Worm (Caenorhabditis elegans) whole organism, young adult: ENCODE data around the gene kxd-1.
A peak's percentile ranks its signal among the peaks of the same experiment; 100 is the strongest.

Experiments
- B0261.1 ChIP-seq: sonication (generic microtip); optimal IDR thresholded peaks from 2 replicates; lab custom pipeline; 2016; ENCODE audit warnings: mild to moderate bottlenecking, missing genetic modification characterization, moderate library complexity, missing compliant biosample characterization
- C17E4.6 ChIP-seq: fragments of 200-800 bp; sonication (Bioruptor generic); IDR thresholded peaks from 2 replicates; pipeline ENCODE4 v1.3.6; 2022; ENCODE audit warnings: missing genetic modification reagents, missing genetic modification characterization, missing compliant biosample characterization
- F22D6.2 ChIP-seq: sonication (generic microtip); optimal IDR thresholded peaks from 2 replicates; lab custom pipeline; 2016; ENCODE audit warnings: mild to moderate bottlenecking, missing genetic modification characterization, missing compliant biosample characterization
- F33H1.4 ChIP-seq: fragments of 200-800 bp; sonication (Bioruptor generic); IDR thresholded peaks from 2 replicates; pipeline ENCODE4 v1.3.6; 2022; ENCODE audit warnings: missing genetic modification reagents, missing genetic modification characterization, missing compliant biosample characterization
- F37B4.10 ChIP-seq: fragments of 200-800 bp; sonication (Bioruptor generic); IDR thresholded peaks from 2 replicates; pipeline ENCODE4 v1.3.6; 2022; ENCODE audit warnings: missing genetic modification characterization, missing compliant biosample characterization
- F57C9.4 ChIP-seq: sonication (generic microtip); optimal IDR thresholded peaks from 2 replicates; lab custom pipeline; 2017; ENCODE audit warnings: mild to moderate bottlenecking, missing genetic modification characterization, missing compliant biosample characterization
- K11D2.4 ChIP-seq: fragments of 200-800 bp; sonication (Bioruptor generic); IDR thresholded peaks from 2 replicates; pipeline ENCODE4 v1.3.6; 2022; ENCODE audit warnings: missing genetic modification reagents, missing genetic modification characterization, missing compliant biosample characterization
- T07F8.4 ChIP-seq: sonication (generic microtip); optimal IDR thresholded peaks from 2 replicates; lab custom pipeline; 2016; ENCODE audit warnings: mild to moderate bottlenecking, missing genetic modification characterization, moderate library complexity, missing compliant biosample characterization
- T26A5.8 ChIP-seq: sonication (generic microtip); optimal IDR thresholded peaks from 2 replicates; lab custom pipeline; 2016; ENCODE audit warnings: missing genetic modification characterization, missing compliant biosample characterization
- Y67H2A.10 ChIP-seq: fragments of 200-800 bp; sonication (Bioruptor generic); conservative IDR thresholded peaks from 2 replicates; pipeline ENCODE4 v1.3.6; 2022; ENCODE audit warnings: missing genetic modification reagents, missing genetic modification characterization, missing compliant biosample characterization
- Y79H2A.3 ChIP-seq: fragments of 200-800 bp; sonication (Bioruptor generic); conservative IDR thresholded peaks from 2 replicates; pipeline ENCODE4 v1.3.6; 2022; ENCODE audit warnings: missing genetic modification reagents, missing genetic modification characterization, missing compliant biosample characterization
- ZK185.1 ChIP-seq: sonication (generic microtip); optimal IDR thresholded peaks from 2 replicates; lab custom pipeline; 2016; ENCODE audit warnings: mild to moderate bottlenecking, missing genetic modification characterization, missing compliant biosample characterization; ENCODE audit not compliant: poor library complexity, severe bottlenecking
- ama-1 ChIP-seq, 3 experiments: fragments of 150-350 bp in 1 of 3; sonication (generic microtip) in 2 of 3; optimal IDR thresholded peaks; 2 replicates each; lab custom pipeline; 2014 to 2018; ENCODE audit warnings: missing biosample characterization in 2 of 3, missing genetic modification characterization in 2 of 3, missing genetic modification reagents in 2 of 3
- aptf-2 ChIP-seq: fragments of 200-800 bp; sonication (Bioruptor generic); conservative IDR thresholded peaks from 2 replicates; pipeline ENCODE4 v1.3.6; 2022; ENCODE audit warnings: missing genetic modification reagents, missing genetic modification characterization, missing compliant biosample characterization
- atf-7 ChIP-seq: sonication (generic microtip); optimal IDR thresholded peaks from 2 replicates; lab custom pipeline; 2017; ENCODE audit warnings: mild to moderate bottlenecking, missing genetic modification characterization, missing compliant biosample characterization
- athp-1 ChIP-seq: sonication (generic microtip); optimal IDR thresholded peaks from 2 replicates; lab custom pipeline; 2017; ENCODE audit warnings: mild to moderate bottlenecking, missing genetic modification characterization, missing compliant biosample characterization
- ccch-3 ChIP-seq: fragments of 200-800 bp; sonication (Bioruptor generic); optimal IDR thresholded peaks from 2 replicates; lab custom pipeline; 2018; ENCODE audit warnings: mild to moderate bottlenecking, missing genetic modification characterization, missing compliant biosample characterization
- ceh-91 ChIP-seq: fragments of 200-800 bp; sonication (Bioruptor generic); IDR thresholded peaks from 2 replicates; pipeline ENCODE4 v1.3.6; 2022; ENCODE audit warnings: missing genetic modification reagents, missing genetic modification characterization, missing compliant biosample characterization
- dpff-1 ChIP-seq: sonication (generic microtip); optimal IDR thresholded peaks from 2 replicates; lab custom pipeline; 2017; ENCODE audit warnings: mild to moderate bottlenecking, missing genetic modification characterization, missing compliant biosample characterization
- dpl-1 ChIP-seq: fragments of 150-350 bp; optimal IDR thresholded peaks from 2 replicates; lab custom pipeline; 2014; ENCODE audit warnings: missing biosample characterization, missing genetic modification reagents, missing genetic modification characterization
- efl-1 ChIP-seq: fragments of 150-350 bp; optimal IDR thresholded peaks from 2 replicates; lab custom pipeline; 2014; ENCODE audit warnings: missing biosample characterization, missing genetic modification reagents, missing genetic modification characterization
- egl-18 ChIP-seq: fragments of 200-800 bp; sonication (Bioruptor generic); IDR thresholded peaks from 2 replicates; pipeline ENCODE4 v1.3.6; 2022; ENCODE audit warnings: missing genetic modification reagents, missing genetic modification characterization, missing compliant biosample characterization
- gei-17 ChIP-seq: fragments of 200-800 bp; sonication (Bioruptor generic); optimal IDR thresholded peaks from 2 replicates; lab custom pipeline; 2018; ENCODE audit warnings: mild to moderate bottlenecking, missing genetic modification characterization, missing compliant biosample characterization
- hlh-12 ChIP-seq: sonication (generic microtip); optimal IDR thresholded peaks from 2 replicates; lab custom pipeline; 2016; ENCODE audit warnings: missing genetic modification characterization, missing compliant biosample characterization
- hmg-1.2 ChIP-seq: fragments of 200-800 bp; sonication (Bioruptor generic); IDR thresholded peaks from 2 replicates; pipeline ENCODE4 v1.3.6; 2022; ENCODE audit warnings: missing genetic modification reagents, missing genetic modification characterization, missing compliant biosample characterization
- hrde-1 ChIP-seq: sonication (generic microtip); optimal IDR thresholded peaks from 2 replicates; lab custom pipeline; 2016; ENCODE audit warnings: missing genetic modification characterization, mild to moderate bottlenecking, missing compliant biosample characterization, moderate library complexity, missing genotype, missing genetic modification reagents, borderline replicate concordance
- lag-1 ChIP-seq: fragments of 200-800 bp; sonication (Bioruptor generic); IDR thresholded peaks from 2 replicates; pipeline ENCODE4 v1.3.6; 2022; ENCODE audit warnings: missing genetic modification reagents, missing genetic modification characterization, missing compliant biosample characterization
- let-526 ChIP-seq: fragments of 200-800 bp; sonication (Bioruptor generic); IDR thresholded peaks from 2 replicates; pipeline ENCODE4 v1.3.6; 2022; ENCODE audit warnings: missing genetic modification reagents, missing genetic modification characterization, missing compliant biosample characterization
- let-607 ChIP-seq, 2 experiments: fragments of 200-800 bp in 1 of 2; sonication (Bioruptor generic) in 1 of 2; sonication (generic microtip) in 1 of 2; optimal IDR thresholded peaks; 2 replicates each; lab custom pipeline; 2016 to 2018; ENCODE audit warnings: mild to moderate bottlenecking in 2 of 2, missing compliant biosample characterization in 2 of 2, missing genetic modification characterization in 2 of 2, moderate library complexity in 2 of 2, missing genotype in 1 of 2
- lin-54 ChIP-seq: fragments of 200-800 bp; sonication (Bioruptor generic); optimal IDR thresholded peaks from 2 replicates; lab custom pipeline; 2018; ENCODE audit warnings: mild to moderate bottlenecking, missing genetic modification characterization, missing compliant biosample characterization
- lsl-1 ChIP-seq: fragments of 200-800 bp; sonication (Bioruptor generic); optimal IDR thresholded peaks from 2 replicates; lab custom pipeline; 2018; ENCODE audit warnings: mild to moderate bottlenecking, missing genetic modification characterization, moderate library complexity, missing compliant biosample characterization
- madf-10 ChIP-seq: sonication (generic microtip); optimal IDR thresholded peaks from 2 replicates; lab custom pipeline; 2016; ENCODE audit warnings: mild to moderate bottlenecking, missing genetic modification characterization, missing compliant biosample characterization
- madf-3 ChIP-seq: fragments of 200-800 bp; sonication (Bioruptor generic); IDR thresholded peaks from 2 replicates; pipeline ENCODE4 v1.3.6; 2022; ENCODE audit warnings: missing genetic modification reagents, missing genetic modification characterization, missing compliant biosample characterization
- madf-6 ChIP-seq: fragments of 200-800 bp; sonication (Bioruptor generic); IDR thresholded peaks from 2 replicates; pipeline ENCODE4 v1.3.6; 2022; ENCODE audit warnings: missing genetic modification reagents, missing genetic modification characterization, missing compliant biosample characterization
- mel-28 ChIP-seq: sonication (generic microtip); optimal IDR thresholded peaks from 2 replicates; lab custom pipeline; 2016; ENCODE audit warnings: borderline replicate concordance, mild to moderate bottlenecking, missing genetic modification characterization, missing compliant biosample characterization
- nfyb-1 ChIP-seq: fragments of 200-800 bp; sonication (Bioruptor generic); IDR thresholded peaks from 2 replicates; pipeline ENCODE4 v1.3.6; 2022; ENCODE audit warnings: missing genetic modification reagents, missing genetic modification characterization, missing compliant biosample characterization
- nhr-179 ChIP-seq: sonication (generic microtip); optimal IDR thresholded peaks from 2 replicates; lab custom pipeline; 2016; ENCODE audit warnings: mild to moderate bottlenecking, missing genetic modification characterization, missing compliant biosample characterization
- nhr-27 ChIP-seq: fragments of 200-800 bp; sonication (Bioruptor generic); optimal IDR thresholded peaks from 2 replicates; lab custom pipeline; 2018; ENCODE audit warnings: mild to moderate bottlenecking, missing genetic modification characterization, moderate library complexity, missing compliant biosample characterization
- pbrm-1 ChIP-seq: fragments of 200-800 bp; sonication (Bioruptor generic); IDR thresholded peaks from 2 replicates; pipeline ENCODE4 v1.3.6; 2022; ENCODE audit warnings: missing genetic modification reagents, missing genetic modification characterization, missing compliant biosample characterization
- rec-8 ChIP-seq, 2 experiments: sonication (generic microtip); optimal IDR thresholded peaks; 2 replicates each; lab custom pipeline; 2016; ENCODE audit warnings: mild to moderate bottlenecking in 2 of 2, missing genetic modification characterization in 2 of 2, missing genetic modification reagents in 2 of 2, missing genotype in 2 of 2, missing biosample characterization in 1 of 2, missing compliant biosample characterization in 1 of 2, moderate library complexity in 1 of 2
- sdz-38 ChIP-seq: sonication (generic microtip); optimal IDR thresholded peaks from 2 replicates; lab custom pipeline; 2016; ENCODE audit warnings: missing genotype, missing genetic modification characterization, missing compliant biosample characterization
- snpc-1.1 ChIP-seq: sonication (generic microtip); optimal IDR thresholded peaks from 2 replicates; lab custom pipeline; 2017; ENCODE audit warnings: missing genetic modification characterization, mild to moderate bottlenecking, missing compliant biosample characterization, antibody characterized with exemption, moderate library complexity, missing genotype, missing genetic modification reagents; ENCODE audit not compliant: insufficient read depth
- snpc-4 ChIP-seq, 5 experiments: fragments of 150-350 bp in 1 of 5; sonication (generic microtip) in 4 of 5; optimal IDR thresholded peaks; 2 replicates each; lab custom pipeline; 2014 to 2018; ENCODE audit warnings: missing genetic modification characterization in 5 of 5, missing biosample characterization in 3 of 5, antibody characterized with exemption in 2 of 5, mild to moderate bottlenecking in 2 of 5, missing compliant biosample characterization in 2 of 5, missing genotype in 2 of 5, moderate library complexity in 2 of 5, missing genetic modification reagents in 1 of 5
- somi-1 ChIP-seq: fragments of 200-800 bp; sonication (Bioruptor generic); optimal IDR thresholded peaks from 2 replicates; lab custom pipeline; 2018; ENCODE audit warnings: mild to moderate bottlenecking, missing genetic modification characterization, missing compliant biosample characterization
- tbp1 ChIP-seq: fragments of 200-800 bp; sonication (Bioruptor generic); optimal IDR thresholded peaks from 2 replicates; lab custom pipeline; 2018; ENCODE audit warnings: mild to moderate bottlenecking, missing genetic modification characterization, missing compliant biosample characterization
- zfh-2 ChIP-seq: fragments of 200-800 bp; sonication (Bioruptor generic); conservative IDR thresholded peaks from 2 replicates; pipeline ENCODE4 v1.3.6; 2022; ENCODE audit warnings: missing genetic modification reagents, missing genetic modification characterization, missing compliant biosample characterization
- ztf-6 ChIP-seq: fragments of 200-800 bp; sonication (Bioruptor generic); IDR thresholded peaks from 2 replicates; pipeline ENCODE4 v1.3.6; 2022; ENCODE audit warnings: missing genetic modification reagents, missing genetic modification characterization, missing compliant biosample characterization

The kxd-1 gene

ce11 chrV:7237133-7237532 lies 15.9 kb downstream of the kxd-1 start, which contains the start of gene hyls-1 (continued):
- TF ChIP-seq ceh-91 (GFP tag; lab: Robert Waterston, UW) (peak; percentile 77), tbp1 (GFP tag; lab: Kevin White, UChicago) (peak; percentile 42), madf-3 (GFP tag; lab: Robert Waterston, UW) (peak; percentile 89; the same call in 1 of the 2 replicates), rec-8 (tag; optimal IDR thresholded peaks at IDR 0.05; lab: Kevin White, UChicago) (no peak), let-607 (tag; optimal IDR thresholded peaks at IDR 0.05; lab: Kevin White, UChicago) (no peak), aptf-2 (GFP tag; lab: Robert Waterston, UW) (no peak), T26A5.8 (tag; lab: Kevin White, UChicago) (no peak), F33H1.4 (GFP tag; lab: Robert Waterston, UW) (peak; percentile 63), let-526 (no peak), B0261.1 (tag; lab: Kevin White, UChicago) (no peak), hmg-1.2 (GFP tag; lab: Robert Waterston, UW) (peak; percentile 61), efl-1 (GFP tag; lab: Kevin White, UChicago) (peak; percentile 93), T07F8.4 (tag; lab: Kevin White, UChicago) (no peak), F22D6.2 (tag; lab: Kevin White, UChicago) (no peak), gei-17 (GFP tag; lab: Kevin White, UChicago) (no peak), F57C9.4 (tag; lab: Kevin White, UChicago) (no peak), atf-7 (no peak), zfh-2 (GFP tag; lab: Robert Waterston, UW) (no peak), athp-1 (tag; lab: Kevin White, UChicago) (no peak), hlh-12 (tag; lab: Kevin White, UChicago) (no peak), lag-1 (GFP tag; lab: Robert Waterston, UW) (no peak), dpff-1 (tag; lab: Kevin White, UChicago) (no peak), egl-18 (GFP tag; lab: Robert Waterston, UW) (no peak), nfyb-1 (GFP tag; lab: Robert Waterston, UW) (peak; percentile 78), C17E4.6 (no peak), lsl-1 (GFP tag; lab: Kevin White, UChicago) (peak; percentile 60), somi-1 (GFP tag; lab: Kevin White, UChicago) (no peak), Y79H2A.3 (GFP tag; lab: Robert Waterston, UW) (no peak), ztf-6 (no peak), Y67H2A.10 (GFP tag; lab: Robert Waterston, UW) (peak; percentile 55; the same call in 1 of the 2 replicates), dpl-1 (peak; percentile 85), F37B4.10 (GFP tag; lab: Robert Waterston, UW) (no peak), ccch-3 (GFP tag; lab: Kevin White, UChicago) (no peak), hrde-1 (tag; lab: Kevin White, UChicago) (no peak), K11D2.4 (GFP tag; lab: Robert Waterston, UW) (peak; percentile 55; the same call in 1 of the 2 replicates), snpc-1.1 (tag; lab: Kevin White, UChicago) (no peak), snpc-4 (GFP tag; optimal IDR thresholded peaks at IDR 0.05; lab: Kevin White, UChicago) (no peak), snpc-4 (tag; optimal IDR thresholded peaks at IDR 0.05; lab: Kevin White, UChicago) (peak in 3 of 4 experiments; percentile 45 to 60 (median 45)), lin-54 (GFP tag; lab: Kevin White, UChicago) (peak; percentile 97), mel-28 (tag; lab: Kevin White, UChicago) (peak; percentile 5), madf-10 (tag; lab: Kevin White, UChicago) (no peak), pbrm-1 (peak; percentile 84), ZK185.1 (tag; lab: Kevin White, UChicago) (peak; percentile 72), sdz-38 (no peak), ama-1 (optimal IDR thresholded peaks at IDR 0.05; lab: Kevin White, UChicago) (no peak), ama-1 (GFP tag; optimal IDR thresholded peaks at IDR 0.05; lab: Kevin White, UChicago) (no peak), madf-6 (GFP tag; lab: Robert Waterston, UW) (peak; percentile 88), nhr-27 (tag; lab: Kevin White, UChicago) (no peak), nhr-179 (tag; lab: Kevin White, UChicago) (no peak)
